Worm (Caenorhabditis elegans) whole organism, L4/young adult: Measurements from ENCODE around the gene col-74.

Source experiments
- W03F9.2 ChIP-seq: fragments of 150-350 bp; optimal IDR thresholded peaks from 2 replicates; lab custom pipeline; 2014; ENCODE audit warnings: missing biosample characterization, missing genetic modification characterization
- dao-5 ChIP-seq: sonication (generic microtip); optimal IDR thresholded peaks from 2 replicates; lab custom pipeline; 2016; ENCODE audit warnings: missing genotype, missing genetic modification characterization, moderate library complexity, missing compliant biosample characterization
- him-1 ChIP-seq: sonication (generic microtip); optimal IDR thresholded peaks from 2 replicates; lab custom pipeline; 2016; ENCODE audit warnings: missing genotype, missing genetic modification reagents, missing genetic modification characterization, missing compliant biosample characterization

ce11 chrII:5827364-5827763 lies 2.8 kb upstream of the col-74 start, which contains the start of gene tbc-2:
- TF ChIP-seq him-1 (tag; lab: Kevin White, UChicago) = no peak
- TF ChIP-seq dao-5 (tag; lab: Kevin White, UChicago) = no peak
- TF ChIP-seq W03F9.2 (tag; lab: Kevin White, UChicago) = no peak
